Fruit fly (Drosophila melanogaster) whole organism, adult: ENCODE results near the gene CycC.
A peak's percentile ranks its signal among the peaks of the same experiment; 100 is the strongest.

Source experiments
- CG11617 ChIP-seq: fragments of 200-800 bp; sonication (Bioruptor generic); optimal IDR thresholded peaks from 2 replicates; lab custom pipeline; 2017; ENCODE audit warnings: mild to moderate bottlenecking, missing biosample characterization, missing genetic modification reagents, missing genetic modification characterization
- CG12768 ChIP-seq: fragments of 200-800 bp; sonication (Bioruptor generic); optimal IDR thresholded peaks from 2 replicates; lab custom pipeline; 2017; ENCODE audit warnings: missing biosample characterization, missing genetic modification characterization, mild to moderate bottlenecking, moderate library complexity, missing genetic modification reagents
- CG14711 ChIP-seq: fragments of 200-800 bp; sonication (Bioruptor generic); optimal IDR thresholded peaks from 2 replicates; lab custom pipeline; 2018; ENCODE audit warnings: missing biosample characterization, mild to moderate bottlenecking, missing genetic modification characterization, moderate library complexity
- CG1620 ChIP-seq: fragments of 200-800 bp; sonication (Bioruptor generic); optimal IDR thresholded peaks from 2 replicates; lab custom pipeline; 2016; ENCODE audit warnings: missing biosample characterization, missing genetic modification characterization
- CG33017 ChIP-seq: fragments of 200-800 bp; sonication (Bioruptor generic); optimal IDR thresholded peaks from 2 replicates; lab custom pipeline; 2018; ENCODE audit warnings: missing biosample characterization, mild to moderate bottlenecking, missing genetic modification characterization, moderate library complexity
- CG5204 ChIP-seq: fragments of 200-800 bp; sonication (Bioruptor generic); optimal IDR thresholded peaks from 2 replicates; lab custom pipeline; 2016; ENCODE audit warnings: missing biosample characterization, missing genetic modification characterization
- CG7045 ChIP-seq: fragments of 200-800 bp; sonication (Bioruptor generic); optimal IDR thresholded peaks from 2 replicates; lab custom pipeline; 2017; ENCODE audit warnings: missing biosample characterization, mild to moderate bottlenecking, missing genetic modification characterization
- CG7101 ChIP-seq: fragments of 200-800 bp; sonication (Bioruptor generic); optimal IDR thresholded peaks from 2 replicates; lab custom pipeline; 2018; ENCODE audit warnings: missing biosample characterization, mild to moderate bottlenecking, missing genetic modification characterization, moderate library complexity
- Clk ChIP-seq: fragments of 200-800 bp; sonication (Bioruptor generic); optimal IDR thresholded peaks from 2 replicates; lab custom pipeline; 2017; ENCODE audit warnings: missing biosample characterization, missing genetic modification characterization
- Crg-1 ChIP-seq: fragments of 200-800 bp; sonication (Bioruptor generic); optimal IDR thresholded peaks from 2 replicates; lab custom pipeline; 2016; ENCODE audit warnings: missing biosample characterization, missing genetic modification characterization
- Hr96 ChIP-seq: fragments of 200-800 bp; sonication (Bioruptor generic); optimal IDR thresholded peaks from 2 replicates; lab custom pipeline; 2016; ENCODE audit warnings: missing biosample characterization, missing genetic modification characterization
- Mnt ChIP-seq: fragments of 200-800 bp; sonication (Bioruptor generic); optimal IDR thresholded peaks from 2 replicates; lab custom pipeline; 2016; ENCODE audit warnings: missing biosample characterization, mild to moderate bottlenecking, missing genetic modification characterization
- bab1 ChIP-seq: fragments of 200-800 bp; sonication (Bioruptor generic); optimal IDR thresholded peaks from 3 replicates; lab custom pipeline; 2019; ENCODE audit warnings: missing biosample characterization, mild to moderate bottlenecking, missing genetic modification characterization, moderate library complexity
- cic ChIP-seq: fragments of 200-800 bp; sonication (Bioruptor generic); optimal IDR thresholded peaks from 2 replicates; lab custom pipeline; 2017; ENCODE audit warnings: missing biosample characterization, mild to moderate bottlenecking, missing genetic modification characterization, moderate library complexity
- cnc ChIP-seq, 2 experiments: fragments of >200 bp; optimal IDR thresholded peaks; 2 replicates each; lab custom pipeline; 2017
- kay ChIP-seq: fragments of 200-800 bp; sonication (Bioruptor generic); peaks from one replicate; lab custom pipeline; 2016; ENCODE audit warnings: missing biosample characterization, missing genetic modification characterization, borderline replicate concordance
- ovo ChIP-seq: fragments of 200-800 bp; sonication (Bioruptor generic); optimal IDR thresholded peaks from 2 replicates; lab custom pipeline; 2016; ENCODE audit warnings: missing biosample characterization, missing genetic modification characterization
- pad ChIP-seq: fragments of 200-800 bp; sonication (Bioruptor generic); optimal IDR thresholded peaks from 3 replicates; lab custom pipeline; 2017; ENCODE audit warnings: missing biosample characterization, missing genetic modification characterization, mild to moderate bottlenecking, moderate library complexity, missing genetic modification reagents
- tj ChIP-seq: fragments of 200-800 bp; sonication (Bioruptor generic); optimal IDR thresholded peaks from 3 replicates; lab custom pipeline; 2017; ENCODE audit warnings: missing biosample characterization, mild to moderate bottlenecking, missing genetic modification characterization, moderate library complexity
- toe ChIP-seq: fragments of 200-800 bp; sonication (Bioruptor generic); optimal IDR thresholded peaks from 2 replicates; lab custom pipeline; 2016; ENCODE audit warnings: missing biosample characterization, missing genetic modification characterization

The CycC gene

DNA sequence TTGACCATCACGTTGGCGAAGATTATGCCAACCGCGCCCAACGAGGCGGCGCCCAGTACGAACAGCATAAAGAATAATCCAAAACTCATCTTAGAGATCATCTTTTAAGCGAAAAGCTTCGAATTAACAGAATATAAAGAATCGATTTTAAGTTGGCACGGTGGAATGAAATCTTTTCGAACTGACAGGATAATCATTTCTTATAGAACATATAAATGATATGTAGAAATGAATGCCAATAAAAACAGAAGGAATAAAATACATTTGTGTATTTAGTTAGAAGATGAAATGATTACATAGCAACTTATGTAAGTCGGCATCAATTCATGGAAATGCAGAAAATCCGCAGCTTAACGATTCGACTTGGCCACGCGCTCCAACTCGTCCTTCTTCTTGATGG, 10.2 kb upstream of the CycC start, which contains the start of gene VhaPPA1-2:
Gene VhaPPA1-2 (minus strand): TSS at position 101 of the 400 bp plus-strand sequence.
- TF ChIP-seq CG7045 (GFP tag; lab: Kevin White, UChicago) (no peak), pad (no peak), CG5204 (GFP tag; lab: Kevin White, UChicago) (no peak), cic (GFP tag; lab: Kevin White, UChicago) (no peak), tj (no peak), CG33017 (tag; lab: Kevin White, UChicago) (no peak)

DNA sequence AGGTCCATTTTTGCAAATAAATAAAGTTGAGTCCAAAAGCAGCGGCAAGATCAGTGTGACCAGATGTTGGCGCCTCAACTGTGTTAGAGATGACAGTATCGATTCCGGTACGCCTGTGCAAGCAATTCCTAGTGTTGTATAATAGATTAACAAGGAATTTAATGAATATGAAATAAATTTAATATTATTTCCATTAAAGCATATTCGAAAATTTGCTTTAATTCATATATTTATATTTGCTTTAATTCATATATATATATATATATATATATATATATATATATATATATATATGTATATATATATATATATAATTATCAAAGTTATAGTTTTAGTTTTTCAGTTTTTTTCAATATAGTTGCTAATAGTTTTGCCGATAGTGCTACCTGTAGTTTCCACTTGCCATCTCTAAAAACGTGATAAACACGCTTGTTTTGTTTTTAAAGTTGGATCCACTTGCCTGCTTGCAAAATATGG, 8.3 kb upstream of the CycC start, which contains the start of the genes Nup93-2 and CG3817:
Gene Nup93-2 (minus strand): TSS at position 93 of the 477 bp plus-strand sequence.
Gene CG3817 (plus strand): TSS at position 460 of the 477 bp plus-strand sequence.
- no peak for TF ChIP-seq CG5204 (GFP tag; lab: Kevin White, UChicago)
- no peak for TF ChIP-seq tj
- peak; percentile 86 for TF ChIP-seq CG7101 (tag; lab: Kevin White, UChicago)
- TF ChIP-seq CG33017 (tag; lab: Kevin White, UChicago): peak; percentile 74
- TF ChIP-seq cnc (optimal IDR thresholded peaks at IDR 0.05; lab: Kevin White, UChicago): no peak
- TF ChIP-seq Mnt (GFP tag; lab: Kevin White, UChicago): peak; percentile 79
- no peak for TF ChIP-seq CG11617 (GFP tag; lab: Kevin White, UChicago)
- no peak for TF ChIP-seq pad
- peak; percentile 59 for TF ChIP-seq CG14711 (tag; lab: Kevin White, UChicago)
- TF ChIP-seq Clk (GFP tag; lab: Kevin White, UChicago): no peak
- TF ChIP-seq bab1 (GFP tag; lab: Kevin White, UChicago): no peak
- peak; percentile 23 for TF ChIP-seq cic (GFP tag; lab: Kevin White, UChicago)
- peak; percentile 63 for TF ChIP-seq ovo (GFP tag; lab: Kevin White, UChicago)
- no peak for TF ChIP-seq kay (GFP tag; lab: Kevin White, UChicago)
- TF ChIP-seq CG7045 (GFP tag; lab: Kevin White, UChicago): peak; percentile 66
- TF ChIP-seq CG12768 (GFP tag; lab: Kevin White, UChicago): peak; percentile 37
- TF ChIP-seq Crg-1: peak; percentile 5
- TF ChIP-seq Hr96: no peak
- no peak for TF ChIP-seq toe (GFP tag; lab: Kevin White, UChicago)
- peak; percentile 54 for TF ChIP-seq CG1620 (GFP tag; lab: Kevin White, UChicago)

DNA sequence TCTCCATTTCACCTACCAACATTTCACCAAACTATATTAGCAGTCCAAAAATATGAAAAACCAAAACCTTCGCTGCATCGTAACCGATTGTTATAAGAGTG, 4.6 kb upstream of the CycC start, which contains the start of gene CG14860:
Gene CG14860 (plus strand): TSS at position 2 of the 101 bp plus-strand sequence.
- no peak for TF ChIP-seq CG7101 (tag; lab: Kevin White, UChicago)
- no peak for TF ChIP-seq pad
- no peak for TF ChIP-seq cic (GFP tag; lab: Kevin White, UChicago)
- TF ChIP-seq CG14711 (tag; lab: Kevin White, UChicago): no peak
- no peak for TF ChIP-seq Clk (GFP tag; lab: Kevin White, UChicago)
- TF ChIP-seq tj: no peak
- no peak for TF ChIP-seq ovo (GFP tag; lab: Kevin White, UChicago)
- TF ChIP-seq CG11617 (GFP tag; lab: Kevin White, UChicago): no peak
- TF ChIP-seq CG12768 (GFP tag; lab: Kevin White, UChicago): no peak
- TF ChIP-seq cnc (optimal IDR thresholded peaks at IDR 0.05; lab: Kevin White, UChicago): no peak
- no peak for TF ChIP-seq bab1 (GFP tag; lab: Kevin White, UChicago)

- peak; percentile 40 for TF ChIP-seq bab1 (GFP tag; lab: Kevin White, UChicago)
- peak; percentile 89 for TF ChIP-seq CG7101 (tag; lab: Kevin White, UChicago)
- no peak for TF ChIP-seq Clk (GFP tag; lab: Kevin White, UChicago)
- no peak for TF ChIP-seq toe (GFP tag; lab: Kevin White, UChicago)
- peak; percentile 71 for TF ChIP-seq CG7045 (GFP tag; lab: Kevin White, UChicago)
- TF ChIP-seq CG1620 (GFP tag; lab: Kevin White, UChicago): peak; percentile 42
- no peak for TF ChIP-seq pad
- TF ChIP-seq cnc (optimal IDR thresholded peaks at IDR 0.05; lab: Kevin White, UChicago): no peak
- TF ChIP-seq CG5204 (GFP tag; lab: Kevin White, UChicago): no peak
- no peak for TF ChIP-seq Hr96
- TF ChIP-seq CG11617 (GFP tag; lab: Kevin White, UChicago): peak; percentile 53
- peak; percentile 46 for TF ChIP-seq Mnt (GFP tag; lab: Kevin White, UChicago)
- peak; percentile 88 for TF ChIP-seq CG33017 (tag; lab: Kevin White, UChicago)
- TF ChIP-seq kay (GFP tag; lab: Kevin White, UChicago): no peak
- TF ChIP-seq Crg-1: no peak
- no peak for TF ChIP-seq CG12768 (GFP tag; lab: Kevin White, UChicago)
- TF ChIP-seq tj: peak; percentile 82
- no peak for TF ChIP-seq cic (GFP tag; lab: Kevin White, UChicago)
- peak; percentile 81 for TF ChIP-seq CG14711 (tag; lab: Kevin White, UChicago)
- TF ChIP-seq ovo (GFP tag; lab: Kevin White, UChicago): no peak
Observed at dm6 chr3R:14893791-14894782, 4.1 kb upstream of the CycC start, which contains the start of gene Dph2. Dph2 (minus strand) TSS chr3R:14893954.

DNA sequence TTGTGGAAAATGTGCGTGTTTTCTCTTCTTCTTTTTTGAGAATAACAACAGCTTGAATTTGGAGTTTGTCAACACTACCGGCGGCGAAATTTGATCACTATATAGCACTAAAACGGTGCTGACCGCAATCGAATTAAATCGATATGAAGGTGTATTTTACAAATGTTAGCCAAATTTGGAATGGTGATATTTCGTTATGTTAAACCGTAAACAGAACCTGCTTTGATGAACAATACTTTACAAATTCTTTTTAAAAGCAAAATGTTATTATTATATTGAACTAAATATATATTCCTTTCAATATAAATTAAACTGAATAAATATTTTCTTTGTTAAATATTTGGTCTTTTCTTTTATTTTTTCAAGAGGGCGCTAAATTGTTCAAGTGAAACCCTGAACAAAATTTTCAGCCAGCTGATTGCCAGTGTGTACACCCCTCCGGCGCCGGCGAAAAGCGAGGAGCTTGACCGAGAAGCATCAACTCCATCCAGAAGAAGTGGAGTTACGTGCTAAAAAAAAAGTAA, 3.9 kb downstream of the CycC start, which contains the start of the genes Rrp6, CG33331 and CG33332:
Gene Rrp6 (minus strand): TSS at position 236 of the 524 bp plus-strand sequence.
Gene CG33331 (plus strand): TSS at position 446 of the 524 bp plus-strand sequence.
Gene CG33332 (plus strand): TSS at position 446 of the 524 bp plus-strand sequence.
- TF ChIP-seq tj (peak; percentile 52), CG33017 (tag; lab: Kevin White, UChicago) (peak; percentile 76), cic (GFP tag; lab: Kevin White, UChicago) (peak; percentile 26), CG12768 (GFP tag; lab: Kevin White, UChicago) (peak; percentile 88), Clk (GFP tag; lab: Kevin White, UChicago) (peak; percentile 73), CG7045 (GFP tag; lab: Kevin White, UChicago) (peak; percentile 85), CG14711 (tag; lab: Kevin White, UChicago) (peak; percentile 84), Crg-1 (peak; percentile 90), bab1 (GFP tag; lab: Kevin White, UChicago) (peak; percentile 83), CG11617 (GFP tag; lab: Kevin White, UChicago) (peak; percentile 83), CG7101 (tag; lab: Kevin White, UChicago) (peak; percentile 85), CG1620 (GFP tag; lab: Kevin White, UChicago) (peak; percentile 83), Hr96 (no peak), kay (GFP tag; lab: Kevin White, UChicago) (no peak), cnc (optimal IDR thresholded peaks at IDR 0.05; lab: Kevin White, UChicago) (no peak), pad (peak; percentile 76), toe (GFP tag; lab: Kevin White, UChicago) (no peak), ovo (GFP tag; lab: Kevin White, UChicago) (peak; percentile 64), Mnt (GFP tag; lab: Kevin White, UChicago) (peak; percentile 92), CG5204 (GFP tag; lab: Kevin White, UChicago) (no peak)
